Worm (Caenorhabditis elegans): ENCODE results near the gene ska-3.

The ska-3 gene

ce11 chrIII:5714984-5715454 is 36.2 kb upstream of the ska-3 start:
- no peak for TF ChIP-seq mab-5 (tag; optimal IDR thresholded peaks at IDR 0.05)
- peak; percentile 16 for TF ChIP-seq nhr-6 (tag; optimal IDR thresholded peaks at IDR 0.05)
- TF ChIP-seq ama-1 (optimal IDR thresholded peaks at IDR 0.05), result no peak
- TF ChIP-seq sma-9 (GFP tag; optimal IDR thresholded peaks at IDR 0.05), result peak; percentile 2
- no peak for TF ChIP-seq sma-9 (tag; optimal IDR thresholded peaks at IDR 0.05)
- TF ChIP-seq blmp-1 (tag; optimal IDR thresholded peaks at IDR 0.05; ENCODE audit: insufficient read depth), result no peak

- TF ChIP-seq dmd-4 (tag; optimal IDR thresholded peaks at IDR 0.05) (no peak), ztf-1 (GFP tag; conservative IDR thresholded peaks at IDR 0.05) (no peak), sma-3 (GFP tag; optimal IDR thresholded peaks at IDR 0.05) (no peak), sem-4 (tag; optimal IDR thresholded peaks at IDR 0.05) (no peak), unc-39 (tag; optimal IDR thresholded peaks at IDR 0.05) (no peak), nhr-129 (tag; optimal IDR thresholded peaks at IDR 0.05) (no peak), ztf-4 (tag; optimal IDR thresholded peaks at IDR 0.05) (no peak), lsy-2 (tag; optimal IDR thresholded peaks at IDR 0.05) (no peak), lin-13 (GFP tag; optimal IDR thresholded peaks at IDR 0.05) (no peak), F13H6.1 (tag; optimal IDR thresholded peaks at IDR 0.05) (no peak), elt-3 (tag; optimal IDR thresholded peaks at IDR 0.05) (no peak), zag-1 (tag; optimal IDR thresholded peaks at IDR 0.05) (no peak), nhr-10 (tag; optimal IDR thresholded peaks at IDR 0.05) (no peak), nhr-6 (tag; optimal IDR thresholded peaks at IDR 0.05) (no peak), ztf-11 (tag; optimal IDR thresholded peaks at IDR 0.05) (no peak), crh-2 (tag; optimal IDR thresholded peaks at IDR 0.05) (no peak), alr-1 (tag; optimal IDR thresholded peaks at IDR 0.05) (no peak), fos-1 (tag; optimal IDR thresholded peaks at IDR 0.05) (no peak), nhr-25 (tag; optimal IDR thresholded peaks at IDR 0.05) (no peak)
Measured at ce11 chrIII:5714230-5714983, 35.6 kb upstream of the ska-3 start, which contains the start of gene arf-1. Gene arf-1 (plus strand): TSS chrIII:5714886.

ce11 chrIII:5711881-5712643 is 33.3 kb upstream of the ska-3 start:
- TF ChIP-seq snpc-4 (tag; optimal IDR thresholded peaks at IDR 0.05) (no peak), C34F6.9 (tag; optimal IDR thresholded peaks at IDR 0.05) (no peak), peb-1 (tag; optimal IDR thresholded peaks at IDR 0.05) (no peak), lin-11 (tag; optimal IDR thresholded peaks at IDR 0.05) (no peak), nhr-129 (tag; optimal IDR thresholded peaks at IDR 0.05) (no peak), mbf-1 (tag; optimal IDR thresholded peaks at IDR 0.05) (no peak), nhr-11 (tag; optimal IDR thresholded peaks at IDR 0.05) (no peak), R02D3.7 (tag; optimal IDR thresholded peaks at IDR 0.05) (no peak), egl-27 (tag; optimal IDR thresholded peaks at IDR 0.05) (no peak), dmd-4 (tag; optimal IDR thresholded peaks at IDR 0.05) (no peak), skn-1 (tag; optimal IDR thresholded peaks at IDR 0.05) (no peak), aly-2 (tag; optimal IDR thresholded peaks at IDR 0.05) (no peak), nhr-10 (tag; optimal IDR thresholded peaks at IDR 0.05) (no peak), sem-4 (tag; optimal IDR thresholded peaks at IDR 0.05) (no peak), nhr-77 (tag; optimal IDR thresholded peaks at IDR 0.05) (no peak), elt-3 (tag; optimal IDR thresholded peaks at IDR 0.05) (no peak)

- peak; percentile 24 for TF ChIP-seq unc-55 (GFP tag; optimal IDR thresholded peaks at IDR 0.05)
- no peak for TF ChIP-seq lin-11 (tag; optimal IDR thresholded peaks at IDR 0.05)
- no peak for TF ChIP-seq ceh-16 (tag; optimal IDR thresholded peaks at IDR 0.05)
- TF ChIP-seq ztf-4 (tag; optimal IDR thresholded peaks at IDR 0.05), result no peak
Measured at ce11 chrIII:5711242-5711641, 32.4 kb upstream of the ska-3 start, which contains the start of gene rbm-26. Gene rbm-26 (plus strand): TSS chrIII:5711542.

Measured in whole organism, L2 larva.